Worm (Caenorhabditis elegans) whole organism, early embryonic: ENCODE measurements around the gene F53F8.4.

Experiments
- B0310.2 ChIP-seq: sonication (generic microtip); optimal IDR thresholded peaks from 2 replicates; lab custom pipeline; 2016; ENCODE audit warnings: mild to moderate bottlenecking, missing genetic modification characterization, missing compliant biosample characterization
- aly-1 ChIP-seq: sonication (generic microtip); optimal IDR thresholded peaks from 2 replicates; lab custom pipeline; 2016; ENCODE audit warnings: missing genetic modification characterization, missing compliant biosample characterization
- ama-1 ChIP-seq: fragments of 150-350 bp; optimal IDR thresholded peaks from 2 replicates; lab custom pipeline; 2014
- ceh-13 ChIP-seq: fragments of 200-800 bp; sonication (Bioruptor generic); optimal IDR thresholded peaks from 2 replicates; lab custom pipeline; 2018; ENCODE audit warnings: mild to moderate bottlenecking, missing genetic modification characterization, missing compliant biosample characterization
- ceh-36 ChIP-seq: sonication (generic microtip); optimal IDR thresholded peaks from 2 replicates; lab custom pipeline; 2016; ENCODE audit warnings: missing genetic modification characterization, inconsistent platforms, missing compliant biosample characterization
- hmbx-1 ChIP-seq: sonication (generic microtip); optimal IDR thresholded peaks from 2 replicates; lab custom pipeline; 2016; ENCODE audit warnings: mild to moderate bottlenecking, missing genetic modification characterization, missing compliant biosample characterization
- hmg-4 ChIP-seq: fragments of 200-800 bp; sonication (Bioruptor generic); optimal IDR thresholded peaks from 2 replicates; lab custom pipeline; 2018; ENCODE audit warnings: mild to moderate bottlenecking, missing genetic modification characterization, missing compliant biosample characterization
- scrt-1 ChIP-seq: fragments of 200-800 bp; sonication (Bioruptor generic); IDR thresholded peaks from 2 replicates; pipeline ENCODE4 v1.3.6; 2022; ENCODE audit warnings: missing genetic modification characterization, missing compliant biosample characterization
- tbx-11 ChIP-seq: fragments of 200-800 bp; sonication (Bioruptor generic); IDR thresholded peaks from 2 replicates; pipeline ENCODE4 v1.3.6; 2022; ENCODE audit warnings: missing genetic modification characterization, missing compliant biosample characterization
- tbx-37 ChIP-seq: fragments of 200-800 bp; sonication (Bioruptor generic); conservative IDR thresholded peaks from 2 replicates; pipeline ENCODE4 v1.3.6; 2022; ENCODE audit warnings: missing genetic modification reagents, missing genetic modification characterization, missing compliant biosample characterization
- tra-4 ChIP-seq: sonication (generic microtip); optimal IDR thresholded peaks from 2 replicates; lab custom pipeline; 2017; ENCODE audit warnings: missing genetic modification characterization, missing compliant biosample characterization

DNA sequence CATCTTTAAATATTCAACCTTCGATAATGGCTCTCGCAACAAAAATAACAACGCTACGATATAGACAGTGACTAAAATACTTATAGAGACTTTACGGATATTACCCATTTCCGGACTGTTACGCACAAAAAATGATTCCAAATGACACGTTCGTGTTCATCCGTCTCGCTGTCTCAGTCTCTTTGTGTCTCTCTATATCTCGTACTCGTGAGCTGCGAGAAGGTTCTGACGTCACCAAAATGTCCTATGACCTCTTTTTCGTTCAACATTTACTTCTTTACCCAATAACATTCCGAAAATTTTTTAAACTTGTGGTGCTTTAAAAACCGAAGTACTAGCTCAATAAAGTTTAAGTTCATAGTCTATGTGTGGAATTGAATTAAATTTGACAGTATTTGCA lies 18.7 kb upstream of the F53F8.4 start:
- no peak for TF ChIP-seq hmbx-1
- TF ChIP-seq ceh-36 (tag; lab: Kevin White, UChicago) = no peak
- no peak for TF ChIP-seq hmg-4 (GFP tag; lab: Kevin White, UChicago)
- TF ChIP-seq scrt-1 = no peak
- no peak for TF ChIP-seq ama-1 (lab: Kevin White, UChicago)
- no peak for TF ChIP-seq tbx-37 (GFP tag; lab: Robert Waterston, UW)
- TF ChIP-seq ceh-13 (GFP tag; lab: Kevin White, UChicago) = no peak
- TF ChIP-seq tbx-11 = no peak
- no peak for TF ChIP-seq aly-1
- no peak for TF ChIP-seq B0310.2 (tag; lab: Kevin White, UChicago)
- TF ChIP-seq tra-4 (tag; lab: Kevin White, UChicago) = no peak
